Fruit fly (Drosophila melanogaster) whole organism, wandering third instar larva: Measurements from ENCODE around the gene CG8066.

Source experiments
- Abd-B ChIP-seq: fragments of >200 bp; optimal IDR thresholded peaks from 2 replicates; lab custom pipeline; 2017; ENCODE audit warnings: missing biosample characterization, missing genetic modification characterization
- CG32264 ChIP-seq: fragments of 200-800 bp; sonication (Bioruptor generic); optimal IDR thresholded peaks from 2 replicates; lab custom pipeline; 2016; ENCODE audit warnings: missing biosample characterization, missing genetic modification characterization
- CG9705 ChIP-seq: fragments of 200-800 bp; sonication (Bioruptor generic); optimal IDR thresholded peaks from 2 replicates; lab custom pipeline; 2018; ENCODE audit warnings: missing biosample characterization, mild to moderate bottlenecking, missing genetic modification characterization
- CrebA ChIP-seq: fragments of 200-800 bp; sonication (Bioruptor generic); optimal IDR thresholded peaks from 2 replicates; lab custom pipeline; 2016; ENCODE audit warnings: missing biosample characterization, mild to moderate bottlenecking, missing genetic modification characterization, borderline replicate concordance
- Dfd ChIP-seq: fragments of >200 bp; optimal IDR thresholded peaks from 2 replicates; lab custom pipeline; 2017; ENCODE audit warnings: missing biosample characterization, missing genetic modification characterization
- Dif ChIP-seq: fragments of 200-275, 200-300 bp; sonication (Bioruptor generic); optimal IDR thresholded peaks from 2 replicates; lab custom pipeline; 2018; ENCODE audit warnings: missing biosample characterization, missing genetic modification characterization; ENCODE audit not compliant: partially characterized antibody
- GATAd ChIP-seq: sonication (Bioruptor generic); optimal IDR thresholded peaks from 2 replicates; lab custom pipeline; 2016; ENCODE audit warnings: missing biosample characterization, missing genetic modification characterization
- HLH106 ChIP-seq: fragments of 200-800 bp; optimal IDR thresholded peaks from 3 replicates; lab custom pipeline; 2019; ENCODE audit warnings: missing biosample characterization, mild to moderate bottlenecking, missing genetic modification characterization, moderate library complexity
- Hnf4 ChIP-seq: fragments of 200-800 bp; sonication (Bioruptor generic); optimal IDR thresholded peaks from 2 replicates; lab custom pipeline; 2016; ENCODE audit warnings: missing biosample characterization, mild to moderate bottlenecking, missing genetic modification characterization
- Hr78 ChIP-seq: fragments of >200 bp; optimal IDR thresholded peaks from 2 replicates; lab custom pipeline; 2017; ENCODE audit warnings: missing biosample characterization, missing genetic modification characterization
- Hr83 ChIP-seq: fragments of 200-300 bp; sonication (Bioruptor generic); optimal IDR thresholded peaks from 2 replicates; lab custom pipeline; 2016; ENCODE audit warnings: missing biosample characterization, mild to moderate bottlenecking, missing genetic modification characterization, moderate library complexity; ENCODE audit not compliant: poor library complexity, severe bottlenecking
- Jra ChIP-seq: sonication (Bioruptor generic); optimal IDR thresholded peaks from 2 replicates; lab custom pipeline; 2016; ENCODE audit warnings: missing biosample characterization, missing genetic modification characterization
- Mio ChIP-seq: sonication (Bioruptor generic); optimal IDR thresholded peaks from 2 replicates; lab custom pipeline; 2016; ENCODE audit warnings: missing biosample characterization, missing genetic modification characterization
- Myc ChIP-seq: fragments of >200 bp; optimal IDR thresholded peaks from 2 replicates; lab custom pipeline; 2017
- N ChIP-seq: fragments of >200 bp; optimal IDR thresholded peaks from 2 replicates; lab custom pipeline; 2018; ENCODE audit warnings: missing biosample characterization, missing external identifiers, missing genetic modification characterization
- OdsH ChIP-seq: fragments of 200-800 bp; sonication (Bioruptor generic); optimal IDR thresholded peaks from 2 replicates; lab custom pipeline; 2016; ENCODE audit warnings: missing biosample characterization, mild to moderate bottlenecking, missing genetic modification characterization
- Rel ChIP-seq, 2 experiments: fragments of 200-800 bp; sonication (Bioruptor generic) in 1 of 2; optimal IDR thresholded peaks; 2 replicates in 1 of 2; 3 replicates in 1 of 2; lab custom pipeline; 2016 to 2019; ENCODE audit warnings: mild to moderate bottlenecking in 2 of 2, missing biosample characterization in 2 of 2, missing genetic modification characterization in 2 of 2, moderate library complexity in 1 of 2
- Sp1 ChIP-seq: fragments of 200-800 bp; sonication (Bioruptor generic); optimal IDR thresholded peaks from 3 replicates; lab custom pipeline; 2019; ENCODE audit warnings: missing biosample characterization, mild to moderate bottlenecking, missing genetic modification characterization, moderate library complexity
- Vsx2 ChIP-seq: fragments of 200-300, 225-300 bp; sonication (Bioruptor generic); optimal IDR thresholded peaks from 2 replicates; lab custom pipeline; 2018; ENCODE audit warnings: missing biosample characterization, missing genetic modification characterization; ENCODE audit not compliant: partially characterized antibody
- br ChIP-seq: fragments of 200-800 bp; sonication (Bioruptor generic); optimal IDR thresholded peaks from 2 replicates; lab custom pipeline; 2016; ENCODE audit warnings: missing biosample characterization, missing genetic modification characterization
- brk ChIP-seq: fragments of 200-800 bp; sonication (Bioruptor generic); optimal IDR thresholded peaks from 2 replicates; lab custom pipeline; 2016; ENCODE audit warnings: missing biosample characterization, mild to moderate bottlenecking, missing genetic modification characterization
- dl ChIP-seq, 2 experiments: fragments of 175-275, 200-275 bp in 1 of 2; fragments of 200-275 bp in 1 of 2; sonication (Bioruptor generic); optimal IDR thresholded peaks; lab custom pipeline; 2018; ENCODE audit warnings: mild to moderate bottlenecking in 2 of 2, missing biosample characterization in 2 of 2, missing genetic modification characterization in 2 of 2, moderate library complexity in 2 of 2; ENCODE audit not compliant: partially characterized antibody in 2 of 2, insufficient read depth in 1 of 2
- dmrt93B ChIP-seq: fragments of 200-800 bp; sonication (Bioruptor generic); optimal IDR thresholded peaks from 2 replicates; lab custom pipeline; 2018; ENCODE audit warnings: missing biosample characterization, mild to moderate bottlenecking, missing genetic modification characterization
- dsf ChIP-seq: sonication (Bioruptor generic); optimal IDR thresholded peaks from 2 replicates; lab custom pipeline; 2016; ENCODE audit warnings: missing biosample characterization, missing genetic modification characterization, borderline replicate concordance
- ey ChIP-seq: fragments of 200-800 bp; sonication (Bioruptor generic); optimal IDR thresholded peaks from 2 replicates; lab custom pipeline; 2016; ENCODE audit warnings: missing biosample characterization, missing genetic modification characterization
- foxo ChIP-seq, 2 experiments: fragments of 200-800 bp; sonication (Bioruptor generic); optimal IDR thresholded peaks; 2 replicates in 1 of 2; 3 replicates in 1 of 2; lab custom pipeline; 2016 to 2017; ENCODE audit warnings: missing biosample characterization in 2 of 2, missing genetic modification characterization in 2 of 2
- fru ChIP-seq: fragments of 200-800 bp; sonication (Bioruptor generic); optimal IDR thresholded peaks from 3 replicates; lab custom pipeline; 2016; ENCODE audit warnings: missing biosample characterization, mild to moderate bottlenecking, missing genetic modification characterization
- h ChIP-seq: fragments of 200-800 bp; sonication (Bioruptor generic); optimal IDR thresholded peaks from 3 replicates; lab custom pipeline; 2016; ENCODE audit warnings: missing biosample characterization, mild to moderate bottlenecking, missing genetic modification characterization
- jim ChIP-seq: fragments of 175-275, 200-325 bp; sonication (Bioruptor generic); optimal IDR thresholded peaks from 2 replicates; lab custom pipeline; 2016; ENCODE audit warnings: missing biosample characterization, mild to moderate bottlenecking, missing genetic modification characterization
- lola ChIP-seq: fragments of >200 bp; optimal IDR thresholded peaks from 2 replicates; lab custom pipeline; 2017; ENCODE audit warnings: missing biosample characterization, missing genetic modification characterization
- pan ChIP-seq: fragments of >200 bp; optimal IDR thresholded peaks from 2 replicates; lab custom pipeline; 2017
- psq ChIP-seq: fragments of 200-800 bp; sonication (Bioruptor generic); optimal IDR thresholded peaks from 3 replicates; lab custom pipeline; 2017; ENCODE audit warnings: missing biosample characterization, mild to moderate bottlenecking, missing genetic modification characterization, moderate library complexity
- rgr ChIP-seq: fragments of 200-800 bp; sonication (Bioruptor generic); optimal IDR thresholded peaks from 3 replicates; lab custom pipeline; 2016; ENCODE audit warnings: missing biosample characterization, mild to moderate bottlenecking, missing genetic modification characterization
- sage ChIP-seq: fragments of 200-800 bp; sonication (Bioruptor generic); optimal IDR thresholded peaks from 2 replicates; lab custom pipeline; 2016; ENCODE audit warnings: missing biosample characterization, mild to moderate bottlenecking, missing genetic modification characterization
- sv ChIP-seq: fragments of 200-800 bp; sonication (Bioruptor generic); optimal IDR thresholded peaks from 3 replicates; lab custom pipeline; 2016; ENCODE audit warnings: missing biosample characterization, missing genetic modification characterization
- tai ChIP-seq: sonication (Bioruptor generic); optimal IDR thresholded peaks from 2 replicates; lab custom pipeline; 2016; ENCODE audit warnings: missing biosample characterization, missing genetic modification characterization
- usp ChIP-seq: fragments of >200 bp; optimal IDR thresholded peaks from 2 replicates; lab custom pipeline; 2017; ENCODE audit warnings: missing biosample characterization, missing genetic modification characterization
- woc ChIP-seq: sonication (Bioruptor generic); optimal IDR thresholded peaks from 2 replicates; lab custom pipeline; 2016; ENCODE audit warnings: missing biosample characterization, mild to moderate bottlenecking, missing genetic modification characterization

CG8066 gene

dm6 chr3R:14558383-14558883 is 10.2 kb downstream of the CG8066 start:
- no peak for TF ChIP-seq dsf (GFP tag; lab: Kevin White, UChicago)
- TF ChIP-seq Dif (GFP tag; lab: Kevin White, UChicago) = no peak
- TF ChIP-seq br (GFP tag; lab: Kevin White, UChicago) = peak; percentile 43
- no peak for TF ChIP-seq Jra (GFP tag; lab: Kevin White, UChicago)
- TF ChIP-seq brk (GFP tag; lab: Kevin White, UChicago) = no peak
- TF ChIP-seq usp (GFP tag; lab: Kevin White, UChicago) = no peak
- TF ChIP-seq Rel (GFP tag; optimal IDR thresholded peaks at IDR 0.05; lab: Kevin White, UChicago) = no peak
- TF ChIP-seq Rel (tag; optimal IDR thresholded peaks at IDR 0.05; lab: Kevin White, UChicago) = no peak
- TF ChIP-seq pan (lab: Kevin White, UChicago) = no peak
- TF ChIP-seq sage (GFP tag; lab: Kevin White, UChicago) = no peak
- TF ChIP-seq psq (GFP tag; lab: Kevin White, UChicago) = no peak
- TF ChIP-seq Myc (lab: Kevin White, UChicago) = no peak
- TF ChIP-seq Sp1 (GFP tag; lab: Kevin White, UChicago) = peak; percentile 43
- no peak for TF ChIP-seq Hr78
- TF ChIP-seq sv (GFP tag; lab: Kevin White, UChicago) = peak; percentile 85
- TF ChIP-seq Hnf4 (GFP tag; lab: Kevin White, UChicago) = no peak
- TF ChIP-seq lola (GFP tag; lab: Kevin White, UChicago) = no peak
- no peak for TF ChIP-seq CG32264 (GFP tag; lab: Kevin White, UChicago)
- TF ChIP-seq CrebA (GFP tag; lab: Kevin White, UChicago) = no peak
- no peak for TF ChIP-seq Hr83 (GFP tag; lab: Kevin White, UChicago)
- TF ChIP-seq dmrt93B (GFP tag; lab: Kevin White, UChicago) = peak; percentile 24
- TF ChIP-seq jim (GFP tag; lab: Kevin White, UChicago) = no peak
- TF ChIP-seq OdsH (GFP tag; lab: Kevin White, UChicago) = peak; percentile 29
- no peak for TF ChIP-seq GATAd (GFP tag; lab: Kevin White, UChicago)
- no peak for TF ChIP-seq Mio (GFP tag; lab: Kevin White, UChicago)
- TF ChIP-seq h (GFP tag; lab: Kevin White, UChicago) = peak; percentile 42
- TF ChIP-seq tai (GFP tag; lab: Kevin White, UChicago) = no peak
- peak; percentile 32 for TF ChIP-seq rgr (GFP tag; lab: Kevin White, UChicago)
- TF ChIP-seq ey (GFP tag; lab: Kevin White, UChicago) = peak; percentile 10
- no peak for TF ChIP-seq HLH106 (tag; lab: Kevin White, UChicago)
- no peak for TF ChIP-seq Abd-B
- no peak for TF ChIP-seq woc (GFP tag; lab: Kevin White, UChicago)
- peak; percentile 46 for TF ChIP-seq fru (GFP tag; lab: Kevin White, UChicago)
- TF ChIP-seq foxo (GFP tag; optimal IDR thresholded peaks at IDR 0.05; lab: Kevin White, UChicago) = peak in 1 of 2 experiments; percentile 57
- no peak for TF ChIP-seq Dfd (GFP tag; lab: Kevin White, UChicago)
- TF ChIP-seq dl (GFP tag; optimal IDR thresholded peaks at IDR 0.05; lab: Kevin White, UChicago; ENCODE audit: insufficient read depth in 1 of 2, partially characterized antibody in 2 of 2) = no peak
- TF ChIP-seq CG9705 (GFP tag; lab: Kevin White, UChicago) = peak; percentile 11
- no peak for TF ChIP-seq Vsx2 (GFP tag; lab: Kevin White, UChicago)
- TF ChIP-seq N = no peak

- TF ChIP-seq Hr83 (GFP tag; lab: Kevin White, UChicago) = no peak
- no peak for TF ChIP-seq Hnf4 (GFP tag; lab: Kevin White, UChicago)
- TF ChIP-seq Myc (lab: Kevin White, UChicago) = no peak
- TF ChIP-seq rgr (GFP tag; lab: Kevin White, UChicago) = no peak
- peak; percentile 17 for TF ChIP-seq Rel (GFP tag; optimal IDR thresholded peaks at IDR 0.05; lab: Kevin White, UChicago)
- no peak for TF ChIP-seq Rel (tag; optimal IDR thresholded peaks at IDR 0.05; lab: Kevin White, UChicago)
- TF ChIP-seq sage (GFP tag; lab: Kevin White, UChicago) = no peak
- no peak for TF ChIP-seq dmrt93B (GFP tag; lab: Kevin White, UChicago)
- TF ChIP-seq woc (GFP tag; lab: Kevin White, UChicago) = no peak
- no peak for TF ChIP-seq Abd-B
- peak; percentile 19 for TF ChIP-seq psq (GFP tag; lab: Kevin White, UChicago)
- TF ChIP-seq OdsH (GFP tag; lab: Kevin White, UChicago) = no peak
- TF ChIP-seq HLH106 (tag; lab: Kevin White, UChicago) = no peak
- TF ChIP-seq Jra (GFP tag; lab: Kevin White, UChicago) = no peak
- peak; percentile 61 for TF ChIP-seq Dif (GFP tag; lab: Kevin White, UChicago)
- TF ChIP-seq brk (GFP tag; lab: Kevin White, UChicago) = no peak
- no peak for TF ChIP-seq GATAd (GFP tag; lab: Kevin White, UChicago)
- TF ChIP-seq Vsx2 (GFP tag; lab: Kevin White, UChicago) = peak; percentile 8
- TF ChIP-seq N = no peak
- no peak for TF ChIP-seq h (GFP tag; lab: Kevin White, UChicago)
- no peak for TF ChIP-seq CrebA (GFP tag; lab: Kevin White, UChicago)
- no peak for TF ChIP-seq usp (GFP tag; lab: Kevin White, UChicago)
- TF ChIP-seq dsf (GFP tag; lab: Kevin White, UChicago) = no peak
- TF ChIP-seq foxo (GFP tag; optimal IDR thresholded peaks at IDR 0.05; lab: Kevin White, UChicago) = no peak
- TF ChIP-seq fru (GFP tag; lab: Kevin White, UChicago) = no peak
- peak; percentile 11 for TF ChIP-seq Dfd (GFP tag; lab: Kevin White, UChicago)
- peak; percentile 24 for TF ChIP-seq Sp1 (GFP tag; lab: Kevin White, UChicago)
- no peak for TF ChIP-seq br (GFP tag; lab: Kevin White, UChicago)
- no peak for TF ChIP-seq lola (GFP tag; lab: Kevin White, UChicago)
- no peak for TF ChIP-seq CG9705 (GFP tag; lab: Kevin White, UChicago)
- TF ChIP-seq dl (GFP tag; optimal IDR thresholded peaks at IDR 0.05; lab: Kevin White, UChicago; ENCODE audit: insufficient read depth in 1 of 2, partially characterized antibody in 2 of 2) = peak; percentile 22 to 34
These were observed 10.9 kb downstream of the CG8066 start, which contains the start of gene Pde6 for dm6 chr3R:14557480-14558354. TSS of gene Pde6 (minus strand) at chr3R:14558304.
